Worm (Caenorhabditis elegans) whole organism, midembryonic: ENCODE data around the gene immp-2.

Source experiments
- T22C8.4 ChIP-seq: fragments of 200-800 bp; sonication (Bioruptor generic); IDR thresholded peaks from 2 replicates; pipeline ENCODE4 v1.3.6; 2022; ENCODE audit warnings: missing genetic modification characterization, missing compliant biosample characterization
- cog-1 ChIP-seq: sonication (generic microtip); optimal IDR thresholded peaks from 2 replicates; lab custom pipeline; 2016; ENCODE audit warnings: missing genetic modification characterization, missing compliant biosample characterization
- flt-1 ChIP-seq: fragments of 200-800 bp; sonication (Bioruptor generic); IDR thresholded peaks from 2 replicates; pipeline ENCODE4 v1.3.6; 2022; ENCODE audit warnings: missing genetic modification characterization, missing compliant biosample characterization
- klf-2 ChIP-seq: fragments of 200-800 bp; sonication (Bioruptor generic); conservative IDR thresholded peaks from 2 replicates; pipeline ENCODE4 v1.3.6; 2022; ENCODE audit warnings: missing genetic modification reagents, missing genetic modification characterization, missing compliant biosample characterization
- med-1 ChIP-seq: sonication (generic microtip); optimal IDR thresholded peaks from 2 replicates; lab custom pipeline; 2017; ENCODE audit warnings: missing genetic modification characterization, mild to moderate bottlenecking, missing compliant biosample characterization, antibody characterized with exemption, missing genetic modification reagents; ENCODE audit not compliant: insufficient read depth
- ref-1 ChIP-seq: fragments of 200-800 bp; sonication (Bioruptor generic); conservative IDR thresholded peaks from 2 replicates; pipeline ENCODE4 v1.3.6; 2022; ENCODE audit warnings: missing genetic modification reagents, missing genetic modification characterization, missing compliant biosample characterization
- tab-1 ChIP-seq: fragments of 200-800 bp; sonication (Bioruptor generic); IDR thresholded peaks from 2 replicates; pipeline ENCODE4 v1.3.6; 2022; ENCODE audit warnings: missing genetic modification characterization, missing compliant biosample characterization
- ztf-23 ChIP-seq: fragments of 200-800 bp; sonication (Bioruptor generic); IDR thresholded peaks from 2 replicates; pipeline ENCODE4 v1.3.6; 2022; ENCODE audit warnings: missing genetic modification reagents, missing genetic modification characterization, missing compliant biosample characterization
- ztf-29 ChIP-seq: fragments of 200-800 bp; sonication (Bioruptor generic); IDR thresholded peaks from 2 replicates; pipeline ENCODE4 v1.3.6; 2022; ENCODE audit warnings: missing genetic modification reagents, missing genetic modification characterization, missing compliant biosample characterization

The immp-2 gene

DNA sequence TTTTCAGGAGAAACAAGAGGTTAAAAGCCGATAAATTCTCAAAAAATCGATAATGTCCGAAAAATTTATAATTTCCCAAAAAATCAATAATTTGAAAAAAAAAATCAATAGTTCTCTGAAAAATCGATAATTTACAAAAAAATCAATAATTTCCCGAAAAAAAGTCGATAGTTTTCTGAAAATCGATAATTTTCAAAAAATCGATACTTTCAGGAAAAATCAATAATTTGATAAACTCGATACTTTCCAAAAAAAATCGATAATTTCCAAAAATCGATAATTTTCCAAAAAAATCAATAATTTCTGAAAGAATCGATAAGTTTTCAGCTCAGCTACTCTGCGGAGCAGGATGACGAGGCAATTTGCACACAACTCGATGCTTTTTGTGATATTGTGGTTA lies 6.0 kb downstream of the immp-2 start:
- peak; percentile 98 for TF ChIP-seq T22C8.4 (GFP tag; lab: Robert Waterston, UW)
- TF ChIP-seq tab-1, result no peak

DNA sequence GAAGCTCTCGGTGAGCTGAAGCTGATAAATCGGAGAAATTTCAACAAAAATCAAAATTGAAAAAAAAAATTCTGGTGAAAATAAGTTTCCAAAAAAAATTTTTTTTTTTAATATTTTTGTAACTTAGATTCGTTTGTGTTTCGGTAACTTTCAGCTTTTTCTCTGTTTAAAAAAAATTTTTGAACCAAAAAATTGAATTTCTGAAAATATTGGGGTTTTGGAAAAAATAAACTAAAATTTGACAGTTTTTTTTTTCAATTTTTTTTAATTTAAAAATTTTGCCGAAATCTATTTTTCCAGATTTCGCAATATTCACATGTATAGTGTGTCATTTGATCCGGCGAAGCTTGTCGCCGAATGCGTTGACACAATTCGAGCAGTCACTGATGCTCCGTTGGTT lies 6.7 kb downstream of the immp-2 start, which contains the start of gene Y55F3AM.5:
TSS of gene Y55F3AM.5 (plus strand) at position 301 of the 400 bp plus-strand sequence.
- TF ChIP-seq T22C8.4 (GFP tag; lab: Robert Waterston, UW), result no peak
- TF ChIP-seq med-1, result no peak
- TF ChIP-seq cog-1 (tag; lab: Kevin White, UChicago), result no peak
- TF ChIP-seq ztf-29 (GFP tag; lab: Robert Waterston, UW), result no peak
- TF ChIP-seq ztf-23 (GFP tag; lab: Robert Waterston, UW), result no peak
- TF ChIP-seq ref-1 (GFP tag; lab: Robert Waterston, UW), result no peak
- TF ChIP-seq tab-1, result no peak
- TF ChIP-seq flt-1, result no peak
- no peak for TF ChIP-seq klf-2 (GFP tag; lab: Robert Waterston, UW)

DNA sequence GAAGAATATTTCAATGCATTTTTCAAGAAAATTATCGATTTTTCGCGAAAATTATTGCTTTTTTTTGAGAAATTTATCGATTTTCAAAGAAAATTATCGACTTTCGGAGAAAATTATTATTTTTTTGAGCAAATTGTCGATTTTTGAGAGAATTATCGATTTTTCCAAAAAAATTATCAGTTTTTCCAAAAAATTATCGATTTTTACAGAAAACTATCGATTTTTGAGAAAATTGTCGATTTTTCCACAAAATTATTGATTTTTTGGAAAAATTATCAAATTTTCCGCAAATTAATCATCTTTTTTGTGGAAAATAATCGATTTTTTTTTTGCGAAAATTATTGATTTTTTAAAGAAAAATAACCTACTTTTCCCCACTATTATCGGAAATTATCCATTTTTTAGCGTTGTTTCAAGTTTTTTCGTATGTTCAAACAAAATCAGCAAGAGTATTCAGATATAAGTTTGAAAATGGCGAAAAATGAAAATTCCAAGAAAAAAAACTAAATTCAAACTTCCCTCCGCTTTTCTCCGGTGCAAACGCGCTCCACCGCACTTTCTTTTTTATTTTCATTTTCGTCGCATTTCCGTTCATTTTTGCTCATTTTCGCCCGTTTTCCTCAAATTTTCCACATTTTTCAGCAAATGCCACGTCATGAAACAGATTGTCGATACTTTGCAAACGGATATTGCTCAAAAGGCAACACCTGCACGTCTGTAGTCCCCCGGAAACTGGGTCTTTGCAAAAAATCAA lies 13.8 kb downstream of the immp-2 start, which contains the start of gene lep-2:
TSS of gene lep-2 (plus strand) at position 637 of the 754 bp plus-strand sequence.
- peak; percentile 83 for TF ChIP-seq T22C8.4 (GFP tag; lab: Robert Waterston, UW)
- TF ChIP-seq cog-1 (tag; lab: Kevin White, UChicago), result no peak

DNA sequence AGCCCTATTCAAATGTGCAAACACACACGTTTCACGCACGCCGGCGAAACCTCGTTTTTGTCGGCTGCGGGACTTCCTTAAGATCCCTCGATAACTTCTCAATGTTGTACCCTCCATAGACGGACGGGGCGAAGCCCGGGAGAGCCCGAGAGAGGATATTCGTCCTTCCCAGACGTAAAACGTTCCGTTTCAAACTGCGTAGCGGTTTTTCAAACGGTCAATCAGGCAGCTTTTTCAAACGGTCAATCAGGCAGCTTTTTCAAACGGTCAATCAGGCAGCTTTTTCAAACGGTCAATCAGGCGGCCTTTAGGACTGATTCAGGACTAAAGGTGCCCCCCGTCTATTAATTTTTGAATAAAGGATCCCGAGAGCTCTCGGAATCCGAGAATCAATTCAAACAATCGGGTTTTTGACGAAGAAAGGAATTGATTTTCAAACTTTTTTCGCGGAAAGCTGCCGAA lies 14.4 kb downstream of the immp-2 start:
- TF ChIP-seq ztf-29 (GFP tag; lab: Robert Waterston, UW), result no peak
- TF ChIP-seq flt-1, result peak; percentile 52; the same call in 1 of the 2 replicates
- TF ChIP-seq cog-1 (tag; lab: Kevin White, UChicago), result no peak
- TF ChIP-seq ref-1 (GFP tag; lab: Robert Waterston, UW), result no peak

DNA sequence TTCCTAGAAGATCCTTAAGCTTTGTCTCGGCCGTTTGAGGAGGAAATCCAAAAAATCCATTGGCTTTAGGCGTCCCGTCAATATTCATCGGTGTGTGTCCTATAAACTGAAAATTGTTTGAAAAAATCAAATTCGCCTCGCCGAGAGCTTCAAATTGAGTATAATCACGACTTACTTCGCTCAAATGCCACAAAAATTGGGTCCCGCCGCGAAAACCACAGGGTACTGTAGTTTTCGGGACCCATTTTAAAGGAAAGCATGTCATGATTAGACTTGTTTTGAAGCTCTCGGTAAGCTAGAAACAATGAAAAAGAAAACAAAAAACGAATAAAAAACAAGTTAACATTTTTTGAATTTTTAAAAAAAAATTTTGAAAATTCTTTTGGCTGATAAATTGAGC lies 15.3 kb downstream of the immp-2 start, which contains the start of gene egrh-2:
TSS of gene egrh-2 (minus strand) at position 101 of the 400 bp plus-strand sequence.
- no peak for TF ChIP-seq klf-2 (GFP tag; lab: Robert Waterston, UW)
- no peak for TF ChIP-seq ztf-29 (GFP tag; lab: Robert Waterston, UW)
- TF ChIP-seq tab-1, result no peak
- no peak for TF ChIP-seq ref-1 (GFP tag; lab: Robert Waterston, UW)
- no peak for TF ChIP-seq med-1
- no peak for TF ChIP-seq T22C8.4 (GFP tag; lab: Robert Waterston, UW)
- no peak for TF ChIP-seq cog-1 (tag; lab: Kevin White, UChicago)
- TF ChIP-seq flt-1, result no peak
- no peak for TF ChIP-seq ztf-23 (GFP tag; lab: Robert Waterston, UW)

DNA sequence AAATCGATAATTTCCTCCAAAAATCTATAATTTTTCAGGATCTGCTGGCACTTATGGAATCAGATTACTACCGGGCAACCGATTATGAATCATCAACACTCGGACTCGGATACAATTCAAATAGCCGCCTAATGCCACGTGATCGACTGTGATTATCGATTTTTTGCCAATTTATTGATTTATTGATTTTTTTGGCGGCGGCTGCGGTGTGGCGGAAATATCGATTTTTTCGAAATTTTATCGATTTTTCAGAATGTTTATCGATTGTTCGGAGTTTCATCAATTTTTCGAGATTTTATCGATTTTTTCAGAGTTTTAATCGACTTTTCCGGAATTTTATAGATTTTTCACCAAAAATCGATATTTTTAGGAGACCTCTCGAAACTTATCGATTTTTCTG lies 22.1 kb downstream of the immp-2 start:
- TF ChIP-seq tab-1, result no peak
- TF ChIP-seq flt-1, result no peak
- TF ChIP-seq ref-1 (GFP tag; lab: Robert Waterston, UW), result no peak
- no peak for TF ChIP-seq klf-2 (GFP tag; lab: Robert Waterston, UW)
- TF ChIP-seq med-1, result no peak
- TF ChIP-seq ztf-29 (GFP tag; lab: Robert Waterston, UW), result no peak
- TF ChIP-seq T22C8.4 (GFP tag; lab: Robert Waterston, UW), result peak; percentile 98

DNA sequence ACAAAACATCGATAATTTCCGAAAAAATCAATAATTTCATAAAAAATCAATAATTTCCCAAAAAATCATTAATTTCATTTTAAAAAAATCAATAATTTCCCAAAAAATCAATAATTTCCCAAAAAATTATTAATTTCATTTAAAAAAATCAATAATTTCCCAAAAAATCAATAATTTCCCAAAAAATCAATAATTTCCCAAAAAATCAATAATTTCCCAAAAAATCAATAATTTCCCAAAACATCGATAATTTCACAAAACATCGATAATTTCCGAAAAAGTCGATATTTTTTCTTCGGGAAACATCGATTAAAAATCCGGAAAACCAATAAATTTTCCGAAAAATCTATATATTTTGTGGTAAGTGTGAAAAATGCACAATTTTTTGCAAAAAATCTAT lies 27.4 kb downstream of the immp-2 start:
- TF ChIP-seq T22C8.4 (GFP tag; lab: Robert Waterston, UW), result peak; percentile 97

DNA sequence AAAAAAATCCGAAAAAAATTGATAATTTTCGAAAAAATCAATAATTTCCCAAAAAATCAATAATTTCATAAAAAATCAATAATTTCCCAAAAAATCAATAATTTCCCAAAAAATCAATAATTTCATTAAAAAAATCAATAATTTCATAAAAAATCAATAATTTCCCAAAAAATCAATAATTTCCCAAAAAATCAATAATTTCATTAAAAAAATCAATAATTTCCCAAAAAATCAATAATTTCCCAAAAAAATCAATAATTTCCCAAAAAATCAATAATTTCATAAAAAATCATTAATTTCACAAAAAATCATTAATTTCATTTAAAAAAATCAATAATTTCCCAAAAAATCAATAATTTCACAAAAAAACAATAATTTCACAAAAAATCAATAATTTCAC lies 27.9 kb downstream of the immp-2 start:
- TF ChIP-seq T22C8.4 (GFP tag; lab: Robert Waterston, UW), result peak; percentile 99

DNA sequence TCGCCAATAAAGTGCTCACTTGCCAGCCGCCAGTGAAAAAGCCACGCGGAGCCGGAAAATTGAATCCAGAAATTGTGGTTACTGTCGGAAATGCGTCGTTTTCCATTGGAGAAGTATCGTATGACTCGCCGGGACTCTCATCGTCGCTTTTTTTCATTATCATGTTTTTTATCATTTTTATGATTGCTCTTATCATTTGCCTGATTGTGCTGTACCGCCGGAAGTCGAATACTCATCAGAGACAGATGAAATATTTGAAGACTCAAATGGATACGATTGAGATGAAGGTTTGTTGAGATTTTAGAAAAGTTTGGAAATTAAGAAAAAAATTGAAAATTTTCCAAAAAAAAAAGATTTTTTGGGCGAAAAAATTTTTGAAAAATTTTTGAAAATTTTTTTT lies 29.3 kb downstream of the immp-2 start:
- TF ChIP-seq T22C8.4 (GFP tag; lab: Robert Waterston, UW), result no peak

DNA sequence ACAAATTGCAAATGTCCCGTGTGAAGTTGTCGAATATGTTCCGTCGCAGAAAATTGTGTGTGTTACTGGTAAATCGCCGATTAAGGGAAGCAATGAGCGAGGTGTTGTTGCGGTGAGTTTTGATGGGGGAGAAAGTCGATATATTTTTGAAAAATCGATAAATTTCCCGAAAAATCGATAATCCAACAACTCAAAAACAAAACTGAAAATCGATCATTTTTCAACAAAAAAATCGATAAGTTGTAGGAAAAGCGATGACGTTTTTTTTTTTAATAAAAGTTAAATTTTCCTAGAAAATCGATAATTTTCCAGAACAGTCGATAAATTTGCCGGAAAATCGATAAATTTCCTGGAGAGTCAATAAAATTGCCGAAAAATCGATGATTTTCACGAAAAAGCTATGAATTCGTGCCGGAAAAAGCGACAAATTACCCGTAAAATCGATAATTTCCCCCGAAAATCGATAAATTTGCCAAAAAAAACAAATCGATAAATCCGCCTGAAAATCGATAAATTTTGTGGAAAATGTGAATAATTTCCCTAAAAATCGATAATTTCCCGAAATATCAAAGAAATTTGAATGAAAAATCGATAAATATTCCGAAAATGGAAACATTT lies 32.7 kb downstream of the immp-2 start:
- no peak for TF ChIP-seq ztf-23 (GFP tag; lab: Robert Waterston, UW)
- peak; percentile 70 for TF ChIP-seq T22C8.4 (GFP tag; lab: Robert Waterston, UW)
- no peak for TF ChIP-seq klf-2 (GFP tag; lab: Robert Waterston, UW)
- TF ChIP-seq cog-1 (tag; lab: Kevin White, UChicago), result no peak

DNA sequence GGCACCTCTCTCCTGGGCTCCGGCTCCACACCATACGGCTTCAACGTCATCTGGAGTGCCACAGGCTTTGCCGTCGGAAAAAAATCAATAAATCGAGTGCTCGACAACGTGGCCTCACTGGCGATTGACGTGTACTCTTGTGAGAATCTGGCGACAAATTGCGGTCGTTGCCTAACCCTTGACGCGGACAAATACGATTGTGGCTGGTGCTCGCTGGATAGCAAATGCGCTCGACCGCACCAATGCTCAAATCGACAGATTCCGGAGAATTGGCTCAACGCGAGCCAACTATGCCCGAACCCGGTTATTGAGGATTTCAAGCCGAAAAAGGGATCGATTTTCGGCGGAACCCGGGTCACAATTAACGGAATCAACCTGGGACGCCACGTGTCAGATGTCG lies 33.3 kb downstream of the immp-2 start:
- peak; percentile 33; the same call in 1 of the 2 replicates for TF ChIP-seq T22C8.4 (GFP tag; lab: Robert Waterston, UW)
- TF ChIP-seq klf-2 (GFP tag; lab: Robert Waterston, UW), result no peak
